Fruit fly (Drosophila melanogaster) whole organism, embryonic: ENCODE measurements around the gene sti.

Experiments
- CG11085 ChIP-seq: fragments of 200-800 bp; sonication (Bioruptor generic); IDR thresholded peaks from 2 replicates; pipeline ENCODE4 v1.3.6; 2022; ENCODE audit warnings: missing biosample characterization, missing genetic modification characterization
- CG11398 ChIP-seq: fragments of 200-800 bp; sonication (Bioruptor generic); optimal IDR thresholded peaks from 2 replicates; lab custom pipeline; 2016; ENCODE audit warnings: missing biosample characterization, missing genetic modification characterization
- CG12219 ChIP-seq: fragments of 200-800 bp; sonication (Bioruptor generic); optimal IDR thresholded peaks from 3 replicates; lab custom pipeline; 2018; ENCODE audit warnings: missing biosample characterization, mild to moderate bottlenecking, missing genetic modification characterization
- CG12769 ChIP-seq: fragments of 200-800 bp; sonication (Bioruptor generic); optimal IDR thresholded peaks from 2 replicates; lab custom pipeline; 2019; ENCODE audit warnings: missing biosample characterization, mild to moderate bottlenecking, missing genetic modification characterization, moderate library complexity
- CG13287 ChIP-seq: fragments of 200-800 bp; sonication (Bioruptor generic); IDR thresholded peaks from 2 replicates; pipeline ENCODE4 v1.3.6; 2022; ENCODE audit warnings: missing biosample characterization, missing genetic modification characterization; ENCODE audit not compliant: partially characterized antibody
- CG1529 ChIP-seq: fragments of 200-800 bp; sonication (Bioruptor generic); optimal IDR thresholded peaks from 3 replicates; lab custom pipeline; 2018; ENCODE audit warnings: missing biosample characterization, missing genetic modification characterization
- CG15479 ChIP-seq: fragments of 200-800 bp; sonication (Bioruptor generic); optimal IDR thresholded peaks from 3 replicates; lab custom pipeline; 2019; ENCODE audit warnings: missing biosample characterization, mild to moderate bottlenecking, missing genetic modification characterization, moderate library complexity
- CG17359 ChIP-seq: fragments of 200-800 bp; sonication (Bioruptor generic); optimal IDR thresholded peaks from 3 replicates; lab custom pipeline; 2018; ENCODE audit warnings: missing biosample characterization, mild to moderate bottlenecking, missing genetic modification characterization, moderate library complexity
- CG17912 ChIP-seq: fragments of 200-800 bp; sonication (Bioruptor generic); optimal IDR thresholded peaks from 2 replicates; lab custom pipeline; 2018; ENCODE audit warnings: missing biosample characterization, mild to moderate bottlenecking, missing genetic modification characterization
- CG2129 ChIP-seq: fragments of 200-800 bp; sonication (Bioruptor generic); IDR thresholded peaks from 2 replicates; pipeline ENCODE4 v1.3.6; 2022; ENCODE audit warnings: missing biosample characterization, missing genetic modification characterization; ENCODE audit not compliant: partially characterized antibody
- CG2678 ChIP-seq: fragments of 200-800 bp; sonication (Bioruptor generic); optimal IDR thresholded peaks from 3 replicates; lab custom pipeline; 2019; ENCODE audit warnings: missing biosample characterization, mild to moderate bottlenecking, missing genetic modification characterization, moderate library complexity
- CG31365 ChIP-seq: fragments of 200-800 bp; sonication (Bioruptor generic); optimal IDR thresholded peaks from 2 replicates; lab custom pipeline; 2018; ENCODE audit warnings: missing biosample characterization, mild to moderate bottlenecking, missing genetic modification characterization
- CG33213 ChIP-seq: fragments of 200-800 bp; sonication (Bioruptor generic); optimal IDR thresholded peaks from 3 replicates; lab custom pipeline; 2016; ENCODE audit warnings: missing biosample characterization, missing genetic modification characterization
- CG33557 ChIP-seq: fragments of 200-800 bp; sonication (Bioruptor generic); optimal IDR thresholded peaks from 2 replicates; lab custom pipeline; 2019; ENCODE audit warnings: missing biosample characterization, mild to moderate bottlenecking, missing genetic modification characterization, moderate library complexity
- CG3407 ChIP-seq: fragments of 200-800 bp; sonication (Bioruptor generic); optimal IDR thresholded peaks from 2 replicates; lab custom pipeline; 2018; ENCODE audit warnings: missing biosample characterization, mild to moderate bottlenecking, missing genetic modification characterization
- CG4854 ChIP-seq: fragments of 200-800 bp; sonication (Bioruptor generic); optimal IDR thresholded peaks from 2 replicates; lab custom pipeline; 2016; ENCODE audit warnings: missing biosample characterization, missing genetic modification characterization, inconsistent platforms
- CG6765 ChIP-seq: fragments of 200-800 bp; sonication (Bioruptor generic); optimal IDR thresholded peaks from 3 replicates; lab custom pipeline; 2017; ENCODE audit warnings: missing biosample characterization, mild to moderate bottlenecking, missing genetic modification characterization
- CG6854 ChIP-seq: fragments of 200-800 bp; sonication (Bioruptor generic); optimal IDR thresholded peaks from 3 replicates; lab custom pipeline; 2017; ENCODE audit warnings: missing biosample characterization, mild to moderate bottlenecking, missing genetic modification characterization
- CG9437 ChIP-seq: fragments of 200-800 bp; sonication (Bioruptor generic); optimal IDR thresholded peaks from 2 replicates; lab custom pipeline; 2018; ENCODE audit warnings: missing biosample characterization, mild to moderate bottlenecking, missing genetic modification characterization
- CkIIα-i1 ChIP-seq: fragments of 200-800 bp; sonication (Bioruptor generic); IDR thresholded peaks from 2 replicates; pipeline ENCODE4 v1.3.6; 2022; ENCODE audit warnings: missing biosample characterization, missing genetic modification characterization
- D ChIP-seq, 2 experiments: fragments of 200-800 bp in 1 of 2; fragments of >200 bp in 1 of 2; sonication (Bioruptor generic) in 1 of 2; optimal IDR thresholded peaks; 2 replicates in 1 of 2; 3 replicates in 1 of 2; lab custom pipeline; 2017; ENCODE audit warnings: mild to moderate bottlenecking in 1 of 2, missing biosample characterization in 1 of 2, missing genetic modification characterization in 1 of 2, missing genetic modification reagents in 1 of 2
- Deaf1 ChIP-seq: fragments of 200-800 bp; optimal IDR thresholded peaks from 3 replicates; lab custom pipeline; 2019; ENCODE audit warnings: missing biosample characterization, mild to moderate bottlenecking, missing genetic modification characterization, moderate library complexity
- Dip2 ChIP-seq: fragments of 200-800 bp; sonication (Bioruptor generic); IDR thresholded peaks from 2 replicates; pipeline ENCODE4 v1.3.6; 2022; ENCODE audit warnings: missing biosample characterization, missing genetic modification characterization
- Hr39 ChIP-seq: fragments of >200 bp; optimal IDR thresholded peaks from 2 replicates; lab custom pipeline; 2017
- Kr ChIP-seq: fragments of 200-800 bp; sonication (Bioruptor generic); optimal IDR thresholded peaks from 2 replicates; lab custom pipeline; 2017; ENCODE audit warnings: missing biosample characterization, mild to moderate bottlenecking, missing genetic modification characterization
- Lpt ChIP-seq: fragments of >200 bp; optimal IDR thresholded peaks from 2 replicates; lab custom pipeline; 2018; ENCODE audit warnings: missing biosample characterization, missing genetic modification characterization
- NC2β ChIP-seq: fragments of 200-800 bp; sonication (Bioruptor generic); optimal IDR thresholded peaks from 2 replicates; lab custom pipeline; 2016; ENCODE audit warnings: missing biosample characterization, missing genetic modification characterization
- Oaz ChIP-seq: fragments of 200-800 bp; sonication (Bioruptor generic); IDR thresholded peaks from 2 replicates; pipeline ENCODE4 v1.3.6; 2022; ENCODE audit warnings: missing biosample characterization, missing genetic modification characterization
- PHDP ChIP-seq: fragments of 200-800 bp; sonication (Bioruptor generic); optimal IDR thresholded peaks from 3 replicates; lab custom pipeline; 2018; ENCODE audit warnings: missing biosample characterization, mild to moderate bottlenecking, missing genetic modification characterization, moderate library complexity
- Six4 ChIP-seq: fragments of 200-800 bp; sonication (Bioruptor generic); optimal IDR thresholded peaks from 2 replicates; lab custom pipeline; 2016; ENCODE audit warnings: missing biosample characterization, missing genetic modification characterization
- dmrt99B ChIP-seq: fragments of 200-800 bp; sonication (Bioruptor generic); optimal IDR thresholded peaks from 2 replicates; lab custom pipeline; 2018; ENCODE audit warnings: missing biosample characterization, mild to moderate bottlenecking, missing genetic modification characterization, moderate library complexity
- ems ChIP-seq: fragments of 200-800 bp; sonication (Bioruptor generic); optimal IDR thresholded peaks from 3 replicates; lab custom pipeline; 2016; ENCODE audit warnings: missing biosample characterization, missing genetic modification characterization
- eyg ChIP-seq: fragments of 200-800 bp; sonication (Bioruptor generic); optimal IDR thresholded peaks from 3 replicates; lab custom pipeline; 2016; ENCODE audit warnings: missing biosample characterization, missing genetic modification characterization
- fd102C ChIP-seq: fragments of 200-800 bp; sonication (Bioruptor generic); optimal IDR thresholded peaks from 2 replicates; lab custom pipeline; 2018; ENCODE audit warnings: missing biosample characterization, mild to moderate bottlenecking, missing genetic modification characterization, moderate library complexity
- gce ChIP-seq: fragments of 200-800 bp; sonication (Bioruptor generic); IDR thresholded peaks from 3 replicates; pipeline ENCODE4 v1.3.6; 2022; ENCODE audit warnings: missing biosample characterization, missing genetic modification characterization
- grau ChIP-seq: fragments of 200-800 bp; optimal IDR thresholded peaks from 3 replicates; lab custom pipeline; 2019; ENCODE audit warnings: missing biosample characterization, mild to moderate bottlenecking, missing genetic modification characterization, moderate library complexity
- ham ChIP-seq: fragments of 200-800 bp; sonication (Bioruptor generic); IDR thresholded peaks from 2 replicates; pipeline ENCODE4 v1.3.6; 2022; ENCODE audit warnings: missing biosample characterization, missing genetic modification characterization
- jigr1 ChIP-seq: fragments of 200-800 bp; sonication (Bioruptor generic); IDR thresholded peaks from 3 replicates; pipeline ENCODE4 v1.3.6; 2022; ENCODE audit warnings: missing biosample characterization, missing genetic modification characterization
- kah ChIP-seq: fragments of 200-800 bp; sonication (Bioruptor generic); optimal IDR thresholded peaks from 2 replicates; lab custom pipeline; 2018; ENCODE audit warnings: missing biosample characterization, mild to moderate bottlenecking, missing genetic modification characterization
- ken ChIP-seq: fragments of 200-800 bp; sonication (Bioruptor generic); IDR thresholded peaks from 3 replicates; pipeline ENCODE4 v1.3.6; 2022; ENCODE audit warnings: missing biosample characterization, missing genetic modification characterization
- nau ChIP-seq: fragments of 200-800 bp; sonication (Bioruptor generic); optimal IDR thresholded peaks from 3 replicates; lab custom pipeline; 2017; ENCODE audit warnings: missing biosample characterization, mild to moderate bottlenecking, missing genetic modification characterization, missing genetic modification reagents
- nerfin-1 ChIP-seq: fragments of 200-800 bp; sonication (Bioruptor generic); optimal IDR thresholded peaks from 3 replicates; lab custom pipeline; 2019; ENCODE audit warnings: missing biosample characterization, mild to moderate bottlenecking, missing genetic modification characterization, moderate library complexity
- onecut ChIP-seq: fragments of 200-800 bp; sonication (Bioruptor generic); IDR thresholded peaks from 2 replicates; pipeline ENCODE4 v1.3.6; 2022; ENCODE audit warnings: missing biosample characterization, missing genetic modification characterization
- psq ChIP-seq: fragments of 200-800 bp; sonication (Bioruptor generic); optimal IDR thresholded peaks from 2 replicates; lab custom pipeline; 2017; ENCODE audit warnings: missing biosample characterization, missing genetic modification characterization
- pum ChIP-seq: fragments of 200-800 bp; sonication (Bioruptor generic); optimal IDR thresholded peaks from 2 replicates; lab custom pipeline; 2016; ENCODE audit warnings: missing biosample characterization, missing genetic modification characterization
- row ChIP-seq: fragments of 200-800 bp; sonication (Bioruptor generic); IDR thresholded peaks from 3 replicates; pipeline ENCODE4 v1.3.6; 2022; ENCODE audit warnings: missing biosample characterization, missing genetic modification characterization
- run ChIP-seq: fragments of 200-800 bp; sonication (Bioruptor generic); optimal IDR thresholded peaks from 3 replicates; lab custom pipeline; 2018; ENCODE audit warnings: missing biosample characterization, mild to moderate bottlenecking, missing genetic modification characterization
- slp2 ChIP-seq: fragments of 200-800 bp; sonication (Bioruptor generic); optimal IDR thresholded peaks from 2 replicates; lab custom pipeline; 2016; ENCODE audit warnings: missing biosample characterization, missing genetic modification characterization
- sr ChIP-seq: fragments of 200-800 bp; sonication (Bioruptor generic); IDR thresholded peaks from 3 replicates; pipeline ENCODE4 v1.3.6; 2022; ENCODE audit warnings: missing biosample characterization, missing genetic modification characterization
- zen2 ChIP-seq: fragments of 200-800 bp; sonication (Bioruptor generic); IDR thresholded peaks from 3 replicates; pipeline ENCODE4 v1.3.6; 2022; ENCODE audit warnings: missing biosample characterization, missing genetic modification characterization; ENCODE audit not compliant: partially characterized antibody

sti gene

dm6 chr3L:12523941-12524340 is 9.3 kb upstream of the sti start, which contains the start of the genes ver and Gcn5 (continued):
- TF ChIP-seq Kr (GFP tag; lab: Kevin White, UChicago): no peak
- peak; percentile 24 for TF ChIP-seq CG11398 (GFP tag; lab: Kevin White, UChicago)
- peak; percentile 85 for TF ChIP-seq pum (GFP tag; lab: Kevin White, UChicago)
- peak; percentile 76 for TF ChIP-seq CG6854 (GFP tag; lab: Kevin White, UChicago)
- TF ChIP-seq Deaf1 (tag; lab: Kevin White, UChicago): peak; percentile 67
- peak; percentile 95 for TF ChIP-seq CG2678
- TF ChIP-seq CG2129 (GFP tag; lab: Robert Waterston, UW): no peak
- TF ChIP-seq CG15479 (GFP tag; lab: Kevin White, UChicago): peak; percentile 56
- peak; percentile 90 for TF ChIP-seq ems (GFP tag; lab: Kevin White, UChicago)
- peak; percentile 68 for TF ChIP-seq CG33213
- TF ChIP-seq CG33557: peak; percentile 77
- TF ChIP-seq psq (GFP tag; lab: Kevin White, UChicago): peak; percentile 73
- peak; percentile 44; the same call in 1 of the 2 replicates for TF ChIP-seq CG13287 (GFP tag; lab: Robert Waterston, UW)
- TF ChIP-seq row: peak; percentile 96
- peak; percentile 73 for TF ChIP-seq eyg (GFP tag; lab: Kevin White, UChicago)
- TF ChIP-seq ham (GFP tag; lab: Robert Waterston, UW): peak; percentile 78
- TF ChIP-seq CG31365 (tag; lab: Kevin White, UChicago): peak; percentile 65
- TF ChIP-seq zen2 (GFP tag; lab: Robert Waterston, UW): no peak
- TF ChIP-seq ken (GFP tag; lab: Robert Waterston, UW): peak; percentile 94
- peak; percentile 84 for TF ChIP-seq CG1529
- peak; percentile 75 for TF ChIP-seq run
- no peak for TF ChIP-seq D (optimal IDR thresholded peaks at IDR 0.05; lab: Kevin White, UChicago)
- peak; percentile 84 for TF ChIP-seq D (GFP tag; optimal IDR thresholded peaks at IDR 0.05; lab: Kevin White, UChicago)
- peak; percentile 86 for TF ChIP-seq CG9437
- peak; percentile 90 for TF ChIP-seq gce (GFP tag; lab: Robert Waterston, UW)
- no peak for TF ChIP-seq fd102C (GFP tag; lab: Kevin White, UChicago)
- peak; percentile 74 for TF ChIP-seq CG6765 (GFP tag; lab: Kevin White, UChicago)
- no peak for TF ChIP-seq CkIIα-i1 (GFP tag; lab: Robert Waterston, UW)
- peak; percentile 90 for TF ChIP-seq CG12769 (tag; lab: Kevin White, UChicago)
- TF ChIP-seq Hr39: no peak
- no peak for TF ChIP-seq Lpt (GFP tag; lab: Kevin White, UChicago)
- peak; percentile 75 for TF ChIP-seq CG3407 (GFP tag; lab: Kevin White, UChicago)
- TF ChIP-seq slp2 (GFP tag; lab: Kevin White, UChicago): peak; percentile 66
- peak; percentile 94 for TF ChIP-seq CG17359 (tag; lab: Kevin White, UChicago)
- peak; percentile 83 for TF ChIP-seq CG12219 (GFP tag; lab: Kevin White, UChicago)
- TF ChIP-seq nerfin-1 (tag; lab: Kevin White, UChicago): peak; percentile 82
- peak; percentile 89 for TF ChIP-seq grau
- TF ChIP-seq onecut (GFP tag; lab: Robert Waterston, UW): peak; percentile 84
- TF ChIP-seq dmrt99B (tag; lab: Kevin White, UChicago): peak; percentile 91
- peak; percentile 71 for TF ChIP-seq kah
- TF ChIP-seq CG4854 (GFP tag; lab: Kevin White, UChicago): peak; percentile 80
- TF ChIP-seq CG11085 (GFP tag; lab: Robert Waterston, UW): peak; percentile 86
- TF ChIP-seq NC2β (GFP tag; lab: Kevin White, UChicago): peak; percentile 72
- peak; percentile 86 for TF ChIP-seq jigr1 (GFP tag; lab: Robert Waterston, UW)
- peak; percentile 21; the same call in 1 of the 2 replicates for TF ChIP-seq Dip2 (GFP tag; lab: Robert Waterston, UW)
- TF ChIP-seq CG17912 (GFP tag; lab: Kevin White, UChicago): peak; percentile 72
- TF ChIP-seq sr: peak; percentile 75; the same call in 2 of the 3 replicates
- no peak for TF ChIP-seq nau
- TF ChIP-seq Oaz (GFP tag; lab: Robert Waterston, UW): peak; percentile 78
- peak; percentile 94 for TF ChIP-seq PHDP (tag; lab: Kevin White, UChicago)
- peak; percentile 81 for TF ChIP-seq Six4 (GFP tag; lab: Kevin White, UChicago)
